Worm (Caenorhabditis elegans) whole organism, young adult: Measurements from ENCODE around the gene str-131.

ENCODE experiments used
- B0261.1 ChIP-seq: sonication (generic microtip); optimal IDR thresholded peaks from 2 replicates; lab custom pipeline; 2016; ENCODE audit warnings: mild to moderate bottlenecking, missing genetic modification characterization, moderate library complexity, missing compliant biosample characterization
- D2030.7 ChIP-seq: fragments of 200-800 bp; sonication (Bioruptor generic); IDR thresholded peaks from 2 replicates; pipeline ENCODE4 v1.3.6; 2022; ENCODE audit warnings: missing genetic modification reagents, missing genetic modification characterization, missing compliant biosample characterization
- F49E8.2 ChIP-seq: sonication (generic microtip); optimal IDR thresholded peaks from 3 replicates; lab custom pipeline; 2017; ENCODE audit warnings: missing genetic modification characterization, mild to moderate bottlenecking, missing compliant biosample characterization, antibody characterized with exemption, moderate library complexity; ENCODE audit not compliant: insufficient read depth
- T07F8.4 ChIP-seq: sonication (generic microtip); optimal IDR thresholded peaks from 2 replicates; lab custom pipeline; 2016; ENCODE audit warnings: mild to moderate bottlenecking, missing genetic modification characterization, moderate library complexity, missing compliant biosample characterization
- Y95B8A.8 ChIP-seq: fragments of 200-800 bp; sonication (Bioruptor generic); IDR thresholded peaks from 2 replicates; pipeline ENCODE4 v1.3.6; 2022; ENCODE audit warnings: missing genetic modification reagents, missing genetic modification characterization, missing compliant biosample characterization
- akir-1 ChIP-seq: fragments of 200-800 bp; sonication (Bioruptor generic); optimal IDR thresholded peaks from 2 replicates; lab custom pipeline; 2018; ENCODE audit warnings: mild to moderate bottlenecking, missing genetic modification characterization, moderate library complexity, missing compliant biosample characterization
- attf-6 ChIP-seq: fragments of 200-800 bp; sonication (Bioruptor generic); IDR thresholded peaks from 2 replicates; pipeline ENCODE4 v1.3.6; 2022; ENCODE audit warnings: missing genetic modification reagents, missing genetic modification characterization, missing compliant biosample characterization
- bed-1 ChIP-seq: fragments of 200-800 bp; sonication (Bioruptor generic); IDR thresholded peaks from 2 replicates; pipeline ENCODE4 v1.3.6; 2022; ENCODE audit warnings: missing genetic modification reagents, missing genetic modification characterization, missing compliant biosample characterization
- cebp-1 ChIP-seq, 2 experiments: fragments of 200-800 bp in 1 of 2; sonication (Bioruptor generic) in 1 of 2; sonication (generic microtip) in 1 of 2; IDR thresholded peaks in 1 of 2; optimal IDR thresholded peaks in 1 of 2; 2 replicates each; pipeline versions ENCODE4 v1.3.6 to Lab custom; 2017 to 2022; ENCODE audit warnings: missing compliant biosample characterization in 2 of 2, missing genetic modification characterization in 2 of 2, mild to moderate bottlenecking in 1 of 2, missing genetic modification reagents in 1 of 2, moderate library complexity in 1 of 2
- cebp-2 ChIP-seq: fragments of 200-800 bp; sonication (Bioruptor generic); IDR thresholded peaks from 2 replicates; pipeline ENCODE4 v1.3.6; 2022; ENCODE audit warnings: missing genetic modification characterization, missing compliant biosample characterization
- chd-7 ChIP-seq: sonication (generic microtip); optimal IDR thresholded peaks from 2 replicates; lab custom pipeline; 2016; ENCODE audit warnings: mild to moderate bottlenecking, missing genetic modification characterization, moderate library complexity, missing compliant biosample characterization
- dox-1 ChIP-seq: fragments of 200-800 bp; sonication (Bioruptor generic); IDR thresholded peaks from 2 replicates; pipeline ENCODE4 v1.3.6; 2022; ENCODE audit warnings: missing genetic modification reagents, missing genetic modification characterization, missing compliant biosample characterization
- dpff-1 ChIP-seq: sonication (generic microtip); optimal IDR thresholded peaks from 2 replicates; lab custom pipeline; 2017; ENCODE audit warnings: mild to moderate bottlenecking, missing genetic modification characterization, missing compliant biosample characterization
- egl-44 ChIP-seq: fragments of 200-800 bp; sonication (Bioruptor generic); IDR thresholded peaks from 2 replicates; pipeline ENCODE4 v1.3.6; 2022; ENCODE audit warnings: missing genetic modification reagents, missing genetic modification characterization, missing compliant biosample characterization
- egrh-3 ChIP-seq: fragments of 200-800 bp; sonication (Bioruptor generic); IDR thresholded peaks from 2 replicates; pipeline ENCODE4 v1.3.6; 2022; ENCODE audit warnings: missing genetic modification reagents, missing genetic modification characterization, missing compliant biosample characterization
- ets-4 ChIP-seq: fragments of 200-800 bp; sonication (Bioruptor generic); optimal IDR thresholded peaks from 2 replicates; lab custom pipeline; 2018; ENCODE audit warnings: mild to moderate bottlenecking, missing genetic modification characterization, missing compliant biosample characterization
- him-1 ChIP-seq: sonication (generic microtip); optimal IDR thresholded peaks from 2 replicates; lab custom pipeline; 2016; ENCODE audit warnings: missing genotype, missing genetic modification reagents, missing genetic modification characterization, missing compliant biosample characterization
- lsy-27 ChIP-seq: sonication (generic microtip); optimal IDR thresholded peaks from 2 replicates; lab custom pipeline; 2017; ENCODE audit warnings: missing genetic modification characterization, mild to moderate bottlenecking, missing compliant biosample characterization, antibody characterized with exemption, missing genotype, borderline replicate concordance; ENCODE audit not compliant: insufficient read depth
- mcd-1 ChIP-seq: fragments of 200-800 bp; sonication (Bioruptor generic); IDR thresholded peaks from 2 replicates; pipeline ENCODE4 v1.3.6; 2022; ENCODE audit warnings: missing genetic modification reagents, missing genetic modification characterization, missing compliant biosample characterization
- mxl-1 ChIP-seq: sonication (generic microtip); optimal IDR thresholded peaks from 2 replicates; lab custom pipeline; 2016; ENCODE audit warnings: missing genetic modification characterization, missing compliant biosample characterization
- nfyb-1 ChIP-seq: fragments of 200-800 bp; sonication (Bioruptor generic); IDR thresholded peaks from 2 replicates; pipeline ENCODE4 v1.3.6; 2022; ENCODE audit warnings: missing genetic modification reagents, missing genetic modification characterization, missing compliant biosample characterization
- somi-1 ChIP-seq: fragments of 200-800 bp; sonication (Bioruptor generic); optimal IDR thresholded peaks from 2 replicates; lab custom pipeline; 2018; ENCODE audit warnings: mild to moderate bottlenecking, missing genetic modification characterization, missing compliant biosample characterization
- tbp1 ChIP-seq: fragments of 200-800 bp; sonication (Bioruptor generic); optimal IDR thresholded peaks from 2 replicates; lab custom pipeline; 2018; ENCODE audit warnings: mild to moderate bottlenecking, missing genetic modification characterization, missing compliant biosample characterization
- zfh-2 ChIP-seq: fragments of 200-800 bp; sonication (Bioruptor generic); conservative IDR thresholded peaks from 2 replicates; pipeline ENCODE4 v1.3.6; 2022; ENCODE audit warnings: missing genetic modification reagents, missing genetic modification characterization, missing compliant biosample characterization
- ztf-26 ChIP-seq: sonication (generic microtip); optimal IDR thresholded peaks from 2 replicates; lab custom pipeline; 2017; ENCODE audit warnings: missing genetic modification characterization, missing compliant biosample characterization
- ztf-28 ChIP-seq: fragments of 200-800 bp; sonication (Bioruptor generic); IDR thresholded peaks from 2 replicates; pipeline ENCODE4 v1.3.6; 2022; ENCODE audit warnings: missing genetic modification reagents, missing genetic modification characterization, missing compliant biosample characterization

Gene str-131

DNA sequence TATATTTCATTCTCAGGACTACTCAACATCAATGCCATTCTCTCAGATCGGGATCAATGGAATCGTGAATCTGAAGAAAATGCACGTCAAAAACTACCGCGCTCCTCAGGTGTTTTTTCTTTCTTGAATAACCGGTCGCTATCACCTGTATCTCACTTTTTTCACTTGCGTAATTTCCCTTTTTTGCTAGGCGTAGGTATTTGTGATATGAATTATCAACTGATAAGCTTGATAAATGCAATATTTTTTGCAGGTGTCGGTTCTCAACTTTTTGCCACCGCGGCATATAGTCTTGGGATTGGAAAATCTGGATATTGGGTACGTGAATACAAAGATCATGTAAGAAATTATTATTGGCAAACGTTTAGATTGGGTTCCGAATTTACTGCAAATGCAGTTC lies 26.3 kb downstream of the str-131 start (continued):
- TF ChIP-seq nfyb-1 (GFP tag; lab: Robert Waterston, UW) (no peak), chd-7 (tag; lab: Kevin White, UChicago) (no peak), ztf-26 (tag; lab: Kevin White, UChicago) (no peak)
- TF ChIP-seq, all 124 proteins: peak for 0

DNA sequence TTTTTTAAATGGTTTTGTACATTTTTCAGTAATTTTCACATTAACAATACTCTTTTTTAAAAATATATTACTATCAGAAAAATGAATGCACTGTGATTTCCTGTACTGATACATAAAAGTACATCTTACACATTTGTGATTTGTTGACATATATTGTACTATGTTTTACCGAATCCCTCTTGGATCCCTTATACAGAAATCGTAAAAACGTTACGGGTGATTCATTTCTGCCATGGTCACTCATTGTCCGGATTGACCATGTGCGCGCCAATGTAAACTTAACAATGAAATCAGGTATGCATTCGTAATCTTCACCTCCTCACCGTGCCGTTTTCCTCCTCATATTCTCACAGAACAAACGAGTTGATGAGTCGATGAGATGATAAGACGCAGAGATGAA lies 27.3 kb downstream of the str-131 start, which contains the start of gene ZC513.2:
ZC513.2 (plus strand) TSS at position 301 of the 400 bp plus-strand sequence.
- no peak for TF ChIP-seq lsy-27 (tag; lab: Kevin White, UChicago)
- no peak for TF ChIP-seq B0261.1 (tag; lab: Kevin White, UChicago)

DNA sequence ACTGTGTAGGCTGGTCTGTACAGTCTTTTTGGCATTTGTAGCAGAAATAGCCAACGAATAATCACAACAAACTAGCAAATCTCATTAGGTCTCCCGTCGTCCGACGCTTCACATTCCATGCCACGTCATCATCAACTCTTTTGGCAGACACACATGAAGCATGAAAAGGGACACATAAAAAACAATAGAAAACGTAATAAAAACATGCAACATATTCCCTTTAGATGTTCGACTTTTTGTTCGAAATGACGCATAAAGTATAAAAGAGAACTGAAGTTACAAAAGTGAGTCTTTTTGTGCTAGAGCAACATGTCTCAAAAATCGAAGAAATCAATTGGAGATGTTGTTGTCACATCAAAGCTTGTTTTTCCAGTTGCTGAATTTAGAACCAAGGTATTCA lies 29.6 kb downstream of the str-131 start, which contains the start of gene sth-1:
sth-1 (plus strand) TSS at position 301 of the 400 bp plus-strand sequence.
- TF ChIP-seq akir-1 (GFP tag; lab: Kevin White, UChicago), result no peak
- TF ChIP-seq ets-4 (GFP tag; lab: Kevin White, UChicago), result no peak
- TF ChIP-seq attf-6 (GFP tag; lab: Robert Waterston, UW), result no peak
- no peak for TF ChIP-seq dox-1 (GFP tag; lab: Robert Waterston, UW)
- no peak for TF ChIP-seq him-1 (tag; lab: Kevin White, UChicago)
- TF ChIP-seq cebp-1 (GFP tag; IDR thresholded peaks at IDR 0.05; lab: Robert Waterston, UW), result no peak
- no peak for TF ChIP-seq cebp-1 (tag; optimal IDR thresholded peaks at IDR 0.05; lab: Kevin White, UChicago)
- no peak for TF ChIP-seq bed-1 (GFP tag; lab: Robert Waterston, UW)

DNA sequence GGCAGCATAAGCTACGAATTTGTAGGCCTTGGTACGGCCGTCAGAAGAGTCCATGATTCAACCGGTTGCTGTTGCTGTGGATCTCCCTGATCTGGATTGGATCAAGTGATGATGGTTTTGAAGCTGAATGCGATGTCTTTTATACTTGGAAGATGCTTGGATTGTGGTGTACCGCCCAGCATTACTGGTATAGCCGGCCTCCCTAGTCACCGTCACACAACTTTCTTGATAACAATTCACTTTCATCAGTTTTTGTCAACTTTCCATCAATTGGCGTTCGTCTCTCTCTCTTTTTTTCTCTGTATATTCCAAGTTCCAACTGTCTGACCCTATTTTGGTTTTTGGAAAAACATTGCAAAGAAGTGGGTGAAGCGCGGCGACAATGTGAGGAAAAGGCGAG lies 30.7 kb downstream of the str-131 start, which contains the start of gene col-43:
col-43 (minus strand) TSS at position 101 of the 400 bp plus-strand sequence.
- TF ChIP-seq egl-44 (GFP tag; lab: Robert Waterston, UW) (no peak), somi-1 (no peak), dpff-1 (tag; lab: Kevin White, UChicago) (no peak), mcd-1 (GFP tag; lab: Robert Waterston, UW) (no peak)
- TF ChIP-seq, all 124 proteins: peak for 0

DNA sequence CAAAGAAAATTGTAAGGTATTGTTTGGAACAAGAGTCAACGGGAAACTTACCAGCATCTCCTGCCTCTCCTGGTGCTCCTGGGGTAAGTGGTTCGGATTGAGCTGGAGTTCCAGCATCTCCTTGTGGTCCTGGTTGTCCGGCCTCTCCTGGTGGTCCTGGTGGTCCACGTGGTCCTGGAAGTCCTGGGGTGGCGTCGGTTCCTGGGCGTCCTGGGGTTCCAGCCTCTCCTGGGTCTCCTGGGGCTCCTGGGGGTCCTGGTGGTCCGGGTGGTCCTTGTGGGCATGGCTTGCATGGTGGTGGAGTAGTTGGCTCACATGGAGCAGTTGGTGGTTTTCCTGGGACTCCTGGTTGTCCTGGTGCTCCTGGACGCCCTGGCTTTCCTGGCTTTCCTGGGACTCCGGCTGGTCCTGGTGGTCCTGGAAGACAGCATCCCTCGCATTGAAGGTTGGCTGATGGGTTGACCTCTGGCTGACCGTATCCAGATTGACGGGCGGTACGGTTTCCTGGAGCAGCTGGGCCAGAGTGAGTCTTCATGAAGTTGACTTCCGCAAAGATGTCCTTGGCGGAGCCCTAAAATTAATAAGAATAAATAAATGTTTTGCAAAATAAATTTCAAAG lies 31.3 kb downstream of the str-131 start:
- TF ChIP-seq cebp-2 (GFP tag; lab: Robert Waterston, UW) (0 out of 2 replicates have a peak, but pooled peaks have one; percentile 12), Y95B8A.8 (GFP tag; lab: Robert Waterston, UW) (no peak), zfh-2 (GFP tag; lab: Robert Waterston, UW) (peak; percentile 83), mxl-1 (tag; lab: Kevin White, UChicago) (no peak), egrh-3 (peak; percentile 90; the same call in 1 of the 2 replicates)
- TF ChIP-seq, all 124 proteins: peak for 3

DNA sequence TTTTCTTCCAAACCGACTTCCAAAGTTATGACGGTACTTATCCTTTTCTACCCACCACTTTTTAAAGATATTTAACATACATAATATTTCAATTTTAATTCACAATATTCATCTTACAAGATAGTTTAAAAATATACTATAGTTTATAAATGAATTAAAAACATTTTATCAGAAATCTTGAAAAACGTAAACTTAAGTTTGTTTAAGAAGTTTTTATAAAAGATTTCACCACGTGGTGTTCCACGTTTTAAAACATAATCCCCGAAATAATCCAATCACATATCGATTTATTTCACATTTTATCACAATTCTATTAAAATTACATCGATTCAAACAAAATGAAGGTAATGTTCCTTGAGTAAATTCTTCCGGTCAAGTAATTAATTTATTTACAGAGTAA lies 34.8 kb downstream of the str-131 start, which contains the start of gene ZC513.3:
ZC513.3 (plus strand) TSS at position 301 of the 400 bp plus-strand sequence.
- TF ChIP-seq F49E8.2 (tag; lab: Kevin White, UChicago), result no peak
- TF ChIP-seq tbp1, result no peak
- TF ChIP-seq chd-7 (tag; lab: Kevin White, UChicago), result no peak
- no peak for TF ChIP-seq ztf-28
- TF ChIP-seq T07F8.4 (tag; lab: Kevin White, UChicago), result no peak
- TF ChIP-seq D2030.7, result no peak
